Fruit fly (Drosophila melanogaster): Measurements from ENCODE around the gene CG17380.

- TF ChIP-seq toe (GFP tag; optimal IDR thresholded peaks at IDR 0.05) (no peak), CG11617 (GFP tag; optimal IDR thresholded peaks at IDR 0.05) (no peak), CG1620 (GFP tag; optimal IDR thresholded peaks at IDR 0.05) (no peak), cic (GFP tag; optimal IDR thresholded peaks at IDR 0.05) (no peak), pad (GFP tag; optimal IDR thresholded peaks at IDR 0.05) (no peak), CG7045 (GFP tag; optimal IDR thresholded peaks at IDR 0.05) (no peak), bab1 (GFP tag; optimal IDR thresholded peaks at IDR 0.05) (no peak), CG7101 (tag; optimal IDR thresholded peaks at IDR 0.05) (no peak), CG12768 (GFP tag; optimal IDR thresholded peaks at IDR 0.05) (no peak)
Observed at dm6 chr3R:23402508-23402907, 1.0 kb downstream of the CG17380 start, which contains the start of gene Ir94d.

Data from whole organism, adult.